Worm (Caenorhabditis elegans) whole organism, mixed stage, embryonic: ENCODE results near the gene tni-3.

ENCODE experiments used
- M03D4.4 ChIP-seq: sonication (generic microtip); optimal IDR thresholded peaks from 2 replicates; lab custom pipeline; 2017; ENCODE audit warnings: mild to moderate bottlenecking, missing genetic modification characterization, missing compliant biosample characterization
- bed-3 ChIP-seq: fragments of 200-800 bp; sonication (Bioruptor generic); optimal IDR thresholded peaks from 3 replicates; lab custom pipeline; 2018; ENCODE audit warnings: mild to moderate bottlenecking, missing genetic modification characterization, moderate library complexity, missing compliant biosample characterization
- blmp-1 ChIP-seq: fragments of 150-350 bp; optimal IDR thresholded peaks from 2 replicates; lab custom pipeline; 2014; ENCODE audit warnings: missing biosample characterization, missing genetic modification characterization
- ceh-39 ChIP-seq: fragments of 150-350 bp; optimal IDR thresholded peaks from 2 replicates; lab custom pipeline; 2014; ENCODE audit warnings: missing biosample characterization, missing genetic modification characterization
- ceh-43 ChIP-seq: fragments of 200-800 bp; sonication (Bioruptor generic); optimal IDR thresholded peaks from 2 replicates; lab custom pipeline; 2018; ENCODE audit warnings: mild to moderate bottlenecking, missing genetic modification characterization, moderate library complexity, missing compliant biosample characterization
- ceh-83 ChIP-seq: fragments of 200-800 bp; sonication (Bioruptor generic); optimal IDR thresholded peaks from 2 replicates; lab custom pipeline; 2018; ENCODE audit warnings: mild to moderate bottlenecking, missing genetic modification characterization, missing compliant biosample characterization
- elt-1 ChIP-seq: sonication (generic microtip); optimal IDR thresholded peaks from 2 replicates; lab custom pipeline; 2017; ENCODE audit warnings: missing genetic modification characterization, mild to moderate bottlenecking, missing compliant biosample characterization, antibody characterized with exemption, moderate library complexity, borderline replicate concordance; ENCODE audit not compliant: insufficient read depth
- ham-2 ChIP-seq: fragments of 200-800 bp; sonication (Bioruptor generic); optimal IDR thresholded peaks from 2 replicates; lab custom pipeline; 2018; ENCODE audit warnings: mild to moderate bottlenecking, missing genetic modification characterization, missing compliant biosample characterization
- lsy-2 ChIP-seq: fragments of 150-350 bp; optimal IDR thresholded peaks from 2 replicates; lab custom pipeline; 2014; ENCODE audit warnings: missing biosample characterization, missing genetic modification characterization
- mep-1 ChIP-seq: fragments of 150-350 bp; optimal IDR thresholded peaks from 2 replicates; lab custom pipeline; 2017; ENCODE audit warnings: missing biosample characterization, missing genetic modification reagents, missing genetic modification characterization, inconsistent platforms
- nhr-12 ChIP-seq: fragments of 150-350 bp; optimal IDR thresholded peaks from 2 replicates; lab custom pipeline; 2014; ENCODE audit warnings: missing biosample characterization, missing genetic modification characterization
- nhr-237 ChIP-seq: fragments of 150-350 bp; optimal IDR thresholded peaks from 2 replicates; lab custom pipeline; 2014; ENCODE audit warnings: missing biosample characterization, missing genetic modification characterization
- nhr-28 ChIP-seq: fragments of 150-350 bp; optimal IDR thresholded peaks from 2 replicates; lab custom pipeline; 2014; ENCODE audit warnings: missing biosample characterization, missing genetic modification characterization
- nhr-76 ChIP-seq: sonication (generic microtip); optimal IDR thresholded peaks from 2 replicates; lab custom pipeline; 2017; ENCODE audit warnings: missing biosample characterization, missing genetic modification characterization
- pha-4 ChIP-seq: fragments of 150-350 bp; optimal IDR thresholded peaks from 2 replicates; lab custom pipeline; 2018; ENCODE audit warnings: missing biosample characterization, missing genetic modification reagents, missing genetic modification characterization
- sem-2 ChIP-seq: fragments of 200-800 bp; sonication (Bioruptor generic); optimal IDR thresholded peaks from 2 replicates; lab custom pipeline; 2018; ENCODE audit warnings: mild to moderate bottlenecking, missing genetic modification characterization, missing compliant biosample characterization
- snpc-4 ChIP-seq: fragments of 150-350 bp; optimal IDR thresholded peaks from 2 replicates; lab custom pipeline; 2014; ENCODE audit warnings: missing biosample characterization, missing genetic modification characterization
- sptf-1 ChIP-seq: sonication (generic microtip); optimal IDR thresholded peaks from 2 replicates; lab custom pipeline; 2017; ENCODE audit warnings: mild to moderate bottlenecking, missing genetic modification characterization, moderate library complexity, missing compliant biosample characterization
- unc-39 ChIP-seq: fragments of 150-350 bp; optimal IDR thresholded peaks from 2 replicates; lab custom pipeline; 2014; ENCODE audit warnings: missing biosample characterization, missing genetic modification characterization
- zip-8 ChIP-seq: fragments of 150-350 bp; optimal IDR thresholded peaks from 2 replicates; lab custom pipeline; 2014; ENCODE audit warnings: missing biosample characterization, missing genetic modification characterization
- ztf-11 ChIP-seq: fragments of 150-350 bp; optimal IDR thresholded peaks from 2 replicates; lab custom pipeline; 2014; ENCODE audit warnings: missing biosample characterization, missing genetic modification characterization

Gene tni-3

ce11 chrV:16788967-16789366 is 46.0 kb downstream of the tni-3 start, which contains the start of gene immt-2:
TSS of gene immt-2 (plus strand) at chrV:16789267.
- TF ChIP-seq ceh-83 (no peak), ham-2 (GFP tag; lab: Kevin White, UChicago) (no peak), mep-1 (tag; lab: Kevin White, UChicago) (no peak), nhr-28 (tag; lab: Kevin White, UChicago) (no peak), elt-1 (no peak), lsy-2 (tag; lab: Kevin White, UChicago) (no peak), pha-4 (tag; lab: Kevin White, UChicago) (no peak)

- TF ChIP-seq zip-8 (no peak), ceh-43 (GFP tag; lab: Kevin White, UChicago) (no peak), sptf-1 (tag; lab: Kevin White, UChicago) (no peak), snpc-4 (tag; lab: Kevin White, UChicago) (no peak), nhr-237 (tag; lab: Kevin White, UChicago) (no peak), mep-1 (tag; lab: Kevin White, UChicago) (no peak), nhr-76 (tag; lab: Kevin White, UChicago) (no peak), bed-3 (GFP tag; lab: Kevin White, UChicago) (no peak), blmp-1 (no peak), ztf-11 (no peak), nhr-12 (tag; lab: Kevin White, UChicago) (no peak), ceh-83 (no peak), unc-39 (tag; lab: Kevin White, UChicago) (no peak), sem-2 (no peak), M03D4.4 (tag; lab: Kevin White, UChicago) (no peak)
- TF ChIP-seq, all 35 proteins: peak for 0
Measured at ce11 chrV:16786012-16786411, 48.9 kb downstream of the tni-3 start.

ce11 chrV:16784806-16785205 is 50.1 kb downstream of the tni-3 start:
- no peak for TF ChIP-seq nhr-237 (tag; lab: Kevin White, UChicago)
- TF ChIP-seq ceh-39 (tag; lab: Kevin White, UChicago), result no peak
